Worm (Caenorhabditis elegans) whole organism, young adult: ENCODE data around the gene prx-19.

ENCODE experiments used
- B0035.1 ChIP-seq: sonication (generic microtip); optimal IDR thresholded peaks from 2 replicates; lab custom pipeline; 2016; ENCODE audit warnings: missing genetic modification characterization, mild to moderate bottlenecking, missing compliant biosample characterization, missing genotype, missing genetic modification reagents
- C17E4.6 ChIP-seq: fragments of 200-800 bp; sonication (Bioruptor generic); IDR thresholded peaks from 2 replicates; pipeline ENCODE4 v1.3.6; 2022; ENCODE audit warnings: missing genetic modification reagents, missing genetic modification characterization, missing compliant biosample characterization
- F33H1.4 ChIP-seq: fragments of 200-800 bp; sonication (Bioruptor generic); IDR thresholded peaks from 2 replicates; pipeline ENCODE4 v1.3.6; 2022; ENCODE audit warnings: missing genetic modification reagents, missing genetic modification characterization, missing compliant biosample characterization
- F57C9.4 ChIP-seq: sonication (generic microtip); optimal IDR thresholded peaks from 2 replicates; lab custom pipeline; 2017; ENCODE audit warnings: mild to moderate bottlenecking, missing genetic modification characterization, missing compliant biosample characterization
- K11D2.4 ChIP-seq: fragments of 200-800 bp; sonication (Bioruptor generic); IDR thresholded peaks from 2 replicates; pipeline ENCODE4 v1.3.6; 2022; ENCODE audit warnings: missing genetic modification reagents, missing genetic modification characterization, missing compliant biosample characterization
- Y53G8AR.9 ChIP-seq: fragments of 200-800 bp; sonication (Bioruptor generic); conservative IDR thresholded peaks from 2 replicates; pipeline ENCODE4 v1.3.6; 2022; ENCODE audit warnings: missing genetic modification reagents, missing genetic modification characterization, missing compliant biosample characterization
- Y67H2A.10 ChIP-seq: fragments of 200-800 bp; sonication (Bioruptor generic); conservative IDR thresholded peaks from 2 replicates; pipeline ENCODE4 v1.3.6; 2022; ENCODE audit warnings: missing genetic modification reagents, missing genetic modification characterization, missing compliant biosample characterization
- akir-1 ChIP-seq: fragments of 200-800 bp; sonication (Bioruptor generic); optimal IDR thresholded peaks from 2 replicates; lab custom pipeline; 2018; ENCODE audit warnings: mild to moderate bottlenecking, missing genetic modification characterization, moderate library complexity, missing compliant biosample characterization
- athp-1 ChIP-seq: sonication (generic microtip); optimal IDR thresholded peaks from 2 replicates; lab custom pipeline; 2017; ENCODE audit warnings: mild to moderate bottlenecking, missing genetic modification characterization, missing compliant biosample characterization
- attf-5 ChIP-seq: fragments of 200-800 bp; sonication (Bioruptor generic); optimal IDR thresholded peaks from 2 replicates; lab custom pipeline; 2018; ENCODE audit warnings: mild to moderate bottlenecking, missing genetic modification characterization, missing compliant biosample characterization
- ccch-3 ChIP-seq: fragments of 200-800 bp; sonication (Bioruptor generic); optimal IDR thresholded peaks from 2 replicates; lab custom pipeline; 2018; ENCODE audit warnings: mild to moderate bottlenecking, missing genetic modification characterization, missing compliant biosample characterization
- cebp-2 ChIP-seq: fragments of 200-800 bp; sonication (Bioruptor generic); IDR thresholded peaks from 2 replicates; pipeline ENCODE4 v1.3.6; 2022; ENCODE audit warnings: missing genetic modification characterization, missing compliant biosample characterization
- ceh-100 ChIP-seq: fragments of 200-800 bp; sonication (Bioruptor generic); IDR thresholded peaks from 2 replicates; pipeline ENCODE4 v1.3.6; 2022; ENCODE audit warnings: missing genetic modification reagents, missing genetic modification characterization, missing compliant biosample characterization
- ceh-58 ChIP-seq: fragments of 200-800 bp; sonication (Bioruptor generic); IDR thresholded peaks from 2 replicates; pipeline ENCODE4 v1.3.6; 2022; ENCODE audit warnings: missing genetic modification characterization, missing compliant biosample characterization
- ceh-91 ChIP-seq: fragments of 200-800 bp; sonication (Bioruptor generic); IDR thresholded peaks from 2 replicates; pipeline ENCODE4 v1.3.6; 2022; ENCODE audit warnings: missing genetic modification reagents, missing genetic modification characterization, missing compliant biosample characterization
- efl-1 ChIP-seq: fragments of 150-350 bp; optimal IDR thresholded peaks from 2 replicates; lab custom pipeline; 2014; ENCODE audit warnings: missing biosample characterization, missing genetic modification reagents, missing genetic modification characterization
- hlh-26 ChIP-seq: fragments of 200-800 bp; sonication (Bioruptor generic); conservative IDR thresholded peaks from 2 replicates; pipeline ENCODE4 v1.3.6; 2022; ENCODE audit warnings: missing genetic modification reagents, missing genetic modification characterization, missing compliant biosample characterization
- hmg-1.2 ChIP-seq: fragments of 200-800 bp; sonication (Bioruptor generic); IDR thresholded peaks from 2 replicates; pipeline ENCODE4 v1.3.6; 2022; ENCODE audit warnings: missing genetic modification reagents, missing genetic modification characterization, missing compliant biosample characterization
- hsf-1 ChIP-seq: fragments of 200-800 bp; sonication (Bioruptor generic); IDR thresholded peaks from 2 replicates; pipeline ENCODE4 v1.3.6; 2022; ENCODE audit warnings: missing genetic modification reagents, missing genetic modification characterization, missing compliant biosample characterization
- let-526 ChIP-seq: fragments of 200-800 bp; sonication (Bioruptor generic); IDR thresholded peaks from 2 replicates; pipeline ENCODE4 v1.3.6; 2022; ENCODE audit warnings: missing genetic modification reagents, missing genetic modification characterization, missing compliant biosample characterization
- lin-35 ChIP-seq, 3 experiments: fragments of 150-350 bp in 2 of 3; sonication (generic microtip) in 1 of 3; optimal IDR thresholded peaks; 2 replicates each; lab custom pipeline; 2014 to 2018; ENCODE audit warnings: missing biosample characterization in 3 of 3, missing genetic modification characterization in 3 of 3, missing genetic modification reagents in 3 of 3
- lin-40 ChIP-seq: sonication (generic microtip); optimal IDR thresholded peaks from 2 replicates; lab custom pipeline; 2016; ENCODE audit warnings: missing genetic modification characterization, mild to moderate bottlenecking, missing compliant biosample characterization, missing genotype, missing genetic modification reagents
- lin-54 ChIP-seq: fragments of 200-800 bp; sonication (Bioruptor generic); optimal IDR thresholded peaks from 2 replicates; lab custom pipeline; 2018; ENCODE audit warnings: mild to moderate bottlenecking, missing genetic modification characterization, missing compliant biosample characterization
- lsl-1 ChIP-seq: fragments of 200-800 bp; sonication (Bioruptor generic); optimal IDR thresholded peaks from 2 replicates; lab custom pipeline; 2018; ENCODE audit warnings: mild to moderate bottlenecking, missing genetic modification characterization, moderate library complexity, missing compliant biosample characterization
- lsy-27 ChIP-seq: sonication (generic microtip); optimal IDR thresholded peaks from 2 replicates; lab custom pipeline; 2017; ENCODE audit warnings: missing genetic modification characterization, mild to moderate bottlenecking, missing compliant biosample characterization, antibody characterized with exemption, missing genotype, borderline replicate concordance; ENCODE audit not compliant: insufficient read depth
- madf-3 ChIP-seq: fragments of 200-800 bp; sonication (Bioruptor generic); IDR thresholded peaks from 2 replicates; pipeline ENCODE4 v1.3.6; 2022; ENCODE audit warnings: missing genetic modification reagents, missing genetic modification characterization, missing compliant biosample characterization
- madf-6 ChIP-seq: fragments of 200-800 bp; sonication (Bioruptor generic); IDR thresholded peaks from 2 replicates; pipeline ENCODE4 v1.3.6; 2022; ENCODE audit warnings: missing genetic modification reagents, missing genetic modification characterization, missing compliant biosample characterization
- mcd-1 ChIP-seq: fragments of 200-800 bp; sonication (Bioruptor generic); IDR thresholded peaks from 2 replicates; pipeline ENCODE4 v1.3.6; 2022; ENCODE audit warnings: missing genetic modification reagents, missing genetic modification characterization, missing compliant biosample characterization
- mxl-1 ChIP-seq: sonication (generic microtip); optimal IDR thresholded peaks from 2 replicates; lab custom pipeline; 2016; ENCODE audit warnings: missing genetic modification characterization, missing compliant biosample characterization
- nhr-120 ChIP-seq: fragments of 200-800 bp; sonication (Bioruptor generic); IDR thresholded peaks from 2 replicates; pipeline ENCODE4 v1.3.6; 2022; ENCODE audit warnings: missing genetic modification characterization, missing compliant biosample characterization
- nhr-80 ChIP-seq: sonication (generic microtip); optimal IDR thresholded peaks from 2 replicates; lab custom pipeline; 2016; ENCODE audit warnings: missing genetic modification characterization, missing compliant biosample characterization
- pha-4 ChIP-seq: fragments of 150-350 bp; sonication (generic microtip); optimal IDR thresholded peaks from 2 replicates; lab custom pipeline; 2014; ENCODE audit warnings: missing biosample characterization, missing genetic modification reagents, missing genetic modification characterization
- rcor-1 ChIP-seq: fragments of 200-800 bp; sonication (Bioruptor generic); IDR thresholded peaks from 2 replicates; pipeline ENCODE4 v1.3.6; 2022; ENCODE audit warnings: missing genetic modification reagents, missing genetic modification characterization, missing compliant biosample characterization
- repo-1 ChIP-seq: sonication (generic microtip); optimal IDR thresholded peaks from 2 replicates; lab custom pipeline; 2017; ENCODE audit warnings: mild to moderate bottlenecking, missing genetic modification characterization, missing compliant biosample characterization
- sdz-38 ChIP-seq: sonication (generic microtip); optimal IDR thresholded peaks from 2 replicates; lab custom pipeline; 2016; ENCODE audit warnings: missing genotype, missing genetic modification characterization, missing compliant biosample characterization
- snpc-1.1 ChIP-seq: sonication (generic microtip); optimal IDR thresholded peaks from 2 replicates; lab custom pipeline; 2017; ENCODE audit warnings: missing genetic modification characterization, mild to moderate bottlenecking, missing compliant biosample characterization, antibody characterized with exemption, moderate library complexity, missing genotype, missing genetic modification reagents; ENCODE audit not compliant: insufficient read depth
- snpc-3.4 ChIP-seq: sonication (generic microtip); optimal IDR thresholded peaks from 2 replicates; lab custom pipeline; 2017; ENCODE audit warnings: missing genetic modification characterization, mild to moderate bottlenecking, missing compliant biosample characterization, antibody characterized with exemption, moderate library complexity, missing genotype, missing genetic modification reagents
- snpc-4 ChIP-seq, 5 experiments: fragments of 150-350 bp in 1 of 5; sonication (generic microtip) in 4 of 5; optimal IDR thresholded peaks; 2 replicates each; lab custom pipeline; 2014 to 2018; ENCODE audit warnings: missing genetic modification characterization in 5 of 5, missing biosample characterization in 3 of 5, antibody characterized with exemption in 2 of 5, mild to moderate bottlenecking in 2 of 5, missing compliant biosample characterization in 2 of 5, missing genotype in 2 of 5, moderate library complexity in 2 of 5, missing genetic modification reagents in 1 of 5
- tlf-1 ChIP-seq: fragments of 200-800 bp; sonication (Bioruptor generic); optimal IDR thresholded peaks from 2 replicates; lab custom pipeline; 2018; ENCODE audit warnings: mild to moderate bottlenecking, missing genetic modification characterization, missing compliant biosample characterization
- xnd-1 ChIP-seq: sonication (generic microtip); optimal IDR thresholded peaks from 2 replicates; lab custom pipeline; 2016; ENCODE audit warnings: missing genotype, missing genetic modification reagents, missing genetic modification characterization, missing compliant biosample characterization
- ztf-18 ChIP-seq: sonication (generic microtip); optimal IDR thresholded peaks from 2 replicates; lab custom pipeline; 2016; ENCODE audit warnings: missing genotype, mild to moderate bottlenecking, missing genetic modification characterization, missing compliant biosample characterization
- ztf-26 ChIP-seq: sonication (generic microtip); optimal IDR thresholded peaks from 2 replicates; lab custom pipeline; 2017; ENCODE audit warnings: missing genetic modification characterization, missing compliant biosample characterization
- ztf-6 ChIP-seq: fragments of 200-800 bp; sonication (Bioruptor generic); IDR thresholded peaks from 2 replicates; pipeline ENCODE4 v1.3.6; 2022; ENCODE audit warnings: missing genetic modification reagents, missing genetic modification characterization, missing compliant biosample characterization

prx-19 gene

DNA sequence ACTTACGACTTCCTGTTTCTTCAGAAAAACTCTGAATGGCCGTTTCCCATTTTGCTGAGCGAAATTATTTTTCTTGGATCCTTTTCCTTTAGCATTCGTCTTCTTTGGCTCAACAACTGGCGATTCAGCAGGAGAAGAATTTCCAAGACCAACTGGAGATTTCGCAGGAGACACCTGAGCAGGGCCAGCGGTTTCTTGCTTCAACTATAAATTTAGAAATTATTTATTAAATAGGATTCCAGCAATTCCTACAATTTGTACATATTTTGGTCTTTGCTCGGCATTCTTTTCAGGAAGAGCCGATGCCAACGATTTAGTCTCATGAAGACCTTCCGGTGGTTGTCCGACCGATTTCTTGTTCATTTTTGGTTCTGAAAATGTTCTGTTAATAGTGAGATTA is 40.4 kb upstream of the prx-19 start, which contains the start of gene F44E2.8 (continued):
- TF ChIP-seq pha-4 (tag; lab: Kevin White, UChicago): no peak
- TF ChIP-seq ceh-91 (GFP tag; lab: Robert Waterston, UW): no peak
- TF ChIP-seq lin-54 (GFP tag; lab: Kevin White, UChicago): no peak
- TF ChIP-seq tlf-1: no peak
- TF ChIP-seq repo-1 (tag; lab: Kevin White, UChicago): peak; percentile 38
- no peak for TF ChIP-seq nhr-120
- TF ChIP-seq ceh-58 (GFP tag; lab: Robert Waterston, UW): no peak
- peak; percentile 14 for TF ChIP-seq xnd-1 (tag; lab: Kevin White, UChicago)
- no peak for TF ChIP-seq ztf-26 (tag; lab: Kevin White, UChicago)
- TF ChIP-seq cebp-2 (GFP tag; lab: Robert Waterston, UW): no peak
- TF ChIP-seq B0035.1 (tag; lab: Kevin White, UChicago): no peak
- no peak for TF ChIP-seq lin-35 (GFP tag; optimal IDR thresholded peaks at IDR 0.05; lab: Kevin White, UChicago)

DNA sequence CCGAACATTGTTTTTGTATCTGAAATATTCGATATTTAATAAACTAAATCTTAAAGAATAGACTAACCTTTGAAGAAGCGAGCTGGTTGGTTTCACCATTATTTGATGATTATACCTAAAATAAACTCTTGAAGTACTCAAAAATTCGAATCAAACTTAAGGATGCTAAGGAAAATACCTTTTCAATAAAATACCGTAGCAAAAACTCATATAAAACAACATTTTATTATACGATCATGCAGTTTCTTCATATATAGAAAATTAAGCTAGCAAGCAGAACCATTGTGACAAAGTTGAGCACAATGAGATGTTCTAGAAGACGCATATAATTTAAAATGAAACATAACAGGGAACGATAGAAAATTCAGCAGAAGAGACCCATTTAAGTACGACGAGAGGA is 39.3 kb upstream of the prx-19 start, which contains the start of gene F44E2.7:
Gene F44E2.7 (minus strand): TSS at position 101 of the 400 bp plus-strand sequence.
- TF ChIP-seq ceh-100 (no peak), F33H1.4 (GFP tag; lab: Robert Waterston, UW) (no peak), Y53G8AR.9 (GFP tag; lab: Robert Waterston, UW) (no peak), lin-40 (tag; lab: Kevin White, UChicago) (no peak)

- no peak for TF ChIP-seq madf-3 (GFP tag; lab: Robert Waterston, UW)
- TF ChIP-seq attf-5: peak; percentile 37
- TF ChIP-seq madf-6 (GFP tag; lab: Robert Waterston, UW): peak; percentile 30; the same call in 1 of the 2 replicates
- TF ChIP-seq let-526: no peak
- peak; percentile 89 for TF ChIP-seq mcd-1 (GFP tag; lab: Robert Waterston, UW)
- no peak for TF ChIP-seq snpc-4 (GFP tag; optimal IDR thresholded peaks at IDR 0.05; lab: Kevin White, UChicago)
- TF ChIP-seq snpc-4 (tag; optimal IDR thresholded peaks at IDR 0.05; lab: Kevin White, UChicago): peak in 1 of 4 experiments; percentile 27
- peak; percentile 30; the same call in 1 of the 2 replicates for TF ChIP-seq hmg-1.2 (GFP tag; lab: Robert Waterston, UW)
- no peak for TF ChIP-seq snpc-1.1 (tag; lab: Kevin White, UChicago)
- no peak for TF ChIP-seq hlh-26 (GFP tag; lab: Robert Waterston, UW)
- TF ChIP-seq ztf-6: no peak
- TF ChIP-seq ztf-18 (tag; lab: Kevin White, UChicago): peak; percentile 38
- TF ChIP-seq hsf-1 (GFP tag; lab: Robert Waterston, UW): no peak
Measured at ce11 chrIII:8847722-8848121, 38.6 kb upstream of the prx-19 start.

DNA sequence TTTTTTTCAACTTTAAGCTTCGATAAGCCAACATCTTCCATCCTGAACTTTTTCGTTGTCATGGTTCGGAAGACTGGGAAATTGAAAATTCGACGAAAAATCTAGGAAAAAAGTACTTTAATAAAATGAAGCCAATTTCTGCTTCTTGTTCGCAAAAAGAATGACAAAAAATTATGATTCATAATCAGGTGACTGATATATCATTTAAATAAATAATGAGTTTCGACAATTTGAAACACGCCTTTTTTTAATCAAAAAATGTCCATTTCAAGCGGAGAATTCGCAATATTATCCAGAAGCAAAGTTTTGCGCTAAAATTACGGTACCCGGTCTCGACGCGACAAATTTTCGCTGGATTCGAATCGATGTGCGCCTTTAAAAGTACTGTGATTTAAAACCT is 36.0 kb upstream of the prx-19 start, which contains the start of gene F44E2.6:
Gene F44E2.6 (minus strand): TSS at position 101 of the 400 bp plus-strand sequence.
- TF ChIP-seq efl-1 (GFP tag; lab: Kevin White, UChicago): no peak
- TF ChIP-seq akir-1: no peak
- no peak for TF ChIP-seq rcor-1 (GFP tag; lab: Robert Waterston, UW)
- no peak for TF ChIP-seq F57C9.4 (tag; lab: Kevin White, UChicago)
- no peak for TF ChIP-seq C17E4.6 (GFP tag; lab: Robert Waterston, UW)
- no peak for TF ChIP-seq tlf-1
- no peak for TF ChIP-seq athp-1 (tag; lab: Kevin White, UChicago)
- TF ChIP-seq sdz-38 (tag; lab: Kevin White, UChicago): no peak
- TF ChIP-seq snpc-3.4: no peak
- no peak for TF ChIP-seq mxl-1 (tag; lab: Kevin White, UChicago)
- no peak for TF ChIP-seq lin-35 (GFP tag; optimal IDR thresholded peaks at IDR 0.05; lab: Kevin White, UChicago)
- no peak for TF ChIP-seq Y67H2A.10
- TF ChIP-seq nhr-80 (tag; lab: Kevin White, UChicago): no peak
- no peak for TF ChIP-seq ceh-100
- no peak for TF ChIP-seq ccch-3 (GFP tag; lab: Kevin White, UChicago)
- no peak for TF ChIP-seq repo-1 (tag; lab: Kevin White, UChicago)
- no peak for TF ChIP-seq lsl-1 (GFP tag; lab: Kevin White, UChicago)
- no peak for TF ChIP-seq lsy-27
- TF ChIP-seq K11D2.4: no peak
- TF ChIP-seq, all 124 proteins: peak for 0
